Worm (Caenorhabditis elegans): ENCODE measurements around the gene str-44.

ce11 chrIV:7180304-7180703 is 3.3 kb downstream of the str-44 start, which contains the start of gene cest-10:
- TF ChIP-seq W03F9.2 (tag; optimal IDR thresholded peaks at IDR 0.05): peak; percentile 6
- no peak for TF ChIP-seq dao-5 (tag; optimal IDR thresholded peaks at IDR 0.05)

Measured in whole organism, L4/young adult.